Worm (Caenorhabditis elegans) whole organism, young adult: Measurements from ENCODE around the gene K09G1.2.

Experiments
- F10E7.11 ChIP-seq: sonication (generic microtip); optimal IDR thresholded peaks from 2 replicates; lab custom pipeline; 2017; ENCODE audit warnings: mild to moderate bottlenecking, missing genetic modification characterization, moderate library complexity, missing compliant biosample characterization
- F37B4.10 ChIP-seq: fragments of 200-800 bp; sonication (Bioruptor generic); IDR thresholded peaks from 2 replicates; pipeline ENCODE4 v1.3.6; 2022; ENCODE audit warnings: missing genetic modification characterization, missing compliant biosample characterization
- T26A5.8 ChIP-seq: sonication (generic microtip); optimal IDR thresholded peaks from 2 replicates; lab custom pipeline; 2016; ENCODE audit warnings: missing genetic modification characterization, missing compliant biosample characterization
- bed-2 ChIP-seq: fragments of 200-800 bp; sonication (Bioruptor generic); IDR thresholded peaks from 2 replicates; pipeline ENCODE4 v1.3.6; 2022; ENCODE audit warnings: missing genetic modification reagents, missing genetic modification characterization, missing compliant biosample characterization
- chd-7 ChIP-seq: sonication (generic microtip); optimal IDR thresholded peaks from 2 replicates; lab custom pipeline; 2016; ENCODE audit warnings: mild to moderate bottlenecking, missing genetic modification characterization, moderate library complexity, missing compliant biosample characterization
- dox-1 ChIP-seq: fragments of 200-800 bp; sonication (Bioruptor generic); IDR thresholded peaks from 2 replicates; pipeline ENCODE4 v1.3.6; 2022; ENCODE audit warnings: missing genetic modification reagents, missing genetic modification characterization, missing compliant biosample characterization
- mel-28 ChIP-seq: sonication (generic microtip); optimal IDR thresholded peaks from 2 replicates; lab custom pipeline; 2016; ENCODE audit warnings: borderline replicate concordance, mild to moderate bottlenecking, missing genetic modification characterization, missing compliant biosample characterization
- snpc-1.1 ChIP-seq: sonication (generic microtip); optimal IDR thresholded peaks from 2 replicates; lab custom pipeline; 2017; ENCODE audit warnings: missing genetic modification characterization, mild to moderate bottlenecking, missing compliant biosample characterization, antibody characterized with exemption, moderate library complexity, missing genotype, missing genetic modification reagents; ENCODE audit not compliant: insufficient read depth
- snpc-4 ChIP-seq, 5 experiments: fragments of 150-350 bp in 1 of 5; sonication (generic microtip) in 4 of 5; optimal IDR thresholded peaks; 2 replicates each; lab custom pipeline; 2014 to 2018; ENCODE audit warnings: missing genetic modification characterization in 5 of 5, missing biosample characterization in 3 of 5, antibody characterized with exemption in 2 of 5, mild to moderate bottlenecking in 2 of 5, missing compliant biosample characterization in 2 of 5, missing genotype in 2 of 5, moderate library complexity in 2 of 5, missing genetic modification reagents in 1 of 5
- unc-62 ChIP-seq: fragments of 150-350 bp; optimal IDR thresholded peaks from 2 replicates; lab custom pipeline; 2014; ENCODE audit warnings: missing biosample characterization, missing genetic modification reagents, missing genetic modification characterization
- ztf-6 ChIP-seq: fragments of 200-800 bp; sonication (Bioruptor generic); IDR thresholded peaks from 2 replicates; pipeline ENCODE4 v1.3.6; 2022; ENCODE audit warnings: missing genetic modification reagents, missing genetic modification characterization, missing compliant biosample characterization

ce11 chrV:9549459-9549858 lies 41.0 kb upstream of the K09G1.2 start, which contains the start of gene nstp-10:
- TF ChIP-seq F10E7.11 (tag; lab: Kevin White, UChicago) = no peak
- no peak for TF ChIP-seq chd-7 (tag; lab: Kevin White, UChicago)
- peak; percentile 62; the same call in 1 of the 2 replicates for TF ChIP-seq bed-2 (GFP tag; lab: Robert Waterston, UW)
- TF ChIP-seq snpc-4 (GFP tag; optimal IDR thresholded peaks at IDR 0.05; lab: Kevin White, UChicago) = peak; percentile 59
- TF ChIP-seq snpc-4 (tag; optimal IDR thresholded peaks at IDR 0.05; lab: Kevin White, UChicago) = peak; percentile 60 to 78 (median 74)
- TF ChIP-seq T26A5.8 (tag; lab: Kevin White, UChicago) = no peak
- TF ChIP-seq F37B4.10 (GFP tag; lab: Robert Waterston, UW) = no peak
- no peak for TF ChIP-seq unc-62 (GFP tag; lab: Kevin White, UChicago)
- TF ChIP-seq snpc-1.1 (tag; lab: Kevin White, UChicago) = peak; percentile 81
- peak; percentile 97 for TF ChIP-seq dox-1
- no peak for TF ChIP-seq ztf-6
- TF ChIP-seq mel-28 (tag; lab: Kevin White, UChicago) = no peak
